Fruit fly (Drosophila melanogaster): Measurements from ENCODE around the gene CG4880.
A peak's percentile ranks its signal among the peaks of the same experiment; 100 is the strongest.

The CG4880 gene

DNA sequence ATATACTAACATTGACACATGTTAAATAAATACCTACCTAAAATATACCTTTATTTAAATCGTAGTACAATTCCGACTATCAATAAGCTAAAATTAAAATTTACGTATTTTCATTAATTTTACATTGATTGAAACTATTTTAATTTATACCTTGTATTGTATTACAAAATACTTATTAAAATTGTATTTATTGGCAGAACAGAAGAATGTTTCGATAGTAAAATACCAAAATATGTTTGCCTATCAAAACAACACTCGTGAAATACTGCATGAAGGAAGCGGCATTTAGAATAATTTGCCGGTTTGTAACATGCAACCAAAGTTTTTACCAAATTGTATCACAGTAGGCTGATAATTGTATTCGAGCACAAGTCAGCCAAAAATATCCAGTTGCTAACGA lies at the start of gene CG4880, which contains the start of gene DENR:
Gene CG4880 (plus strand): TSS at position 268 of the 400 bp plus-strand sequence.
Gene DENR (minus strand): TSS at position 10 of the 400 bp plus-strand sequence.
- TF ChIP-seq lz (GFP tag; optimal IDR thresholded peaks at IDR 0.05) = no peak
- TF ChIP-seq Eip78C (GFP tag) = peak; percentile 41

DNA sequence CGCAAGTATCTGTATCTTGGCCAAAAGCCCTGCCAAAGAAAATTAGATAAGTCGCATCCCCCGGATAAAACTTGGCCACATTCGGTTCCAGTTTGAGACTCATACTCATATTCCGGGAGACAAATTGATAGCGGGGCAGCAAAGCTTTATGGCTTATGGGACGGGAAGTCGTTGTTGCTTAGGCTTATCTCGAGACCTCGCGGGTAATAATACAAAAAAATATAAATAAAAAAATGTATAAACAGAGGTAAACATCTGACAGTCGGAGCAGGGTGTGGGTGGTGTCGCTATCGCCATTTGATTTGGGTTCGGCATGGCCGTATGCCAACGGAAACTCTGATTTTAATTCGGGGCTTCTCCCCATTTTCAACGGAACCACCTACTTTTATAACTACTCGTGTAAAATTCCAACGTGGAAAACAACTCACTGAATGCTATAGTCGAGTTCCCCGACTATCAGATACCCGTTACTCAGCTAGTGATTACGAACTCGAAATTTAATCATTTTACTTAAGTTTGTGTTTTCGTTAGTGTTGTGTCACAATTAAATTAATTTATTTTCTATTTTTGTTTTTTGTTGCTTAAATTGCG lies 48.9 kb upstream of the CG4880 start:
- TF ChIP-seq Eip93F (GFP tag; optimal IDR thresholded peaks at IDR 0.05) = peak; percentile 11
- TF ChIP-seq fkh (GFP tag; optimal IDR thresholded peaks at IDR 0.05) = peak; percentile 31
- TF ChIP-seq fd85E (GFP tag; optimal IDR thresholded peaks at IDR 0.05) = no peak
- no peak for TF ChIP-seq eg (GFP tag; IDR thresholded peaks at IDR 0.05)
- TF ChIP-seq CG3032 (tag; optimal IDR thresholded peaks at IDR 0.05) = no peak

DNA sequence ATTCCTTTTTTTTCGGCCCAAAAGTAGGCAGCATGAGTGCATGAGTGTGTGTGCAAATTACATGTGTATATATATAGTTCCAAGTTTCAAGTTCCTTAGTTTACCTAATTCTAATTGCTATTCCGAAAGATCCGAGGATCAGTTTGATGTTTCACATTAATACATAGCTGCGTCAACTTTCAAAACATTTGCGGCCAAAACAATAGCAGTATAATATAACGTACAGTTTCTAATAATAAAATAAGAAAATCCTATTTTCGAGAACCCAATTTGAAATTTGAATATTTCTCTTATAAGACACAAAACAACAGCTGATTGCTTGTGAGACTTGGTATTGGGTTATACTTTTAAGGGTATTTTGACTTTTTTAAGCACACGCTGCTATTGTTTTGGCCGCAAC lies 47.6 kb upstream of the CG4880 start:
- peak; percentile 7 for TF ChIP-seq CG6276 (GFP tag; optimal IDR thresholded peaks at IDR 0.05)
- TF ChIP-seq CG8119 (GFP tag; IDR thresholded peaks at IDR 0.05) = 0 out of 3 replicates have a peak, but pooled peaks have one; percentile 17
- peak; percentile 45; the same call in 1 of the 3 replicates for TF ChIP-seq eg (GFP tag; IDR thresholded peaks at IDR 0.05)
- no peak for TF ChIP-seq Blimp-1 (GFP tag; optimal IDR thresholded peaks at IDR 0.05)
- peak; percentile 11 for TF ChIP-seq Eip78C (GFP tag)
- 0 out of 3 replicates have a peak, but pooled peaks have one; percentile 13 for TF ChIP-seq CG6163 (GFP tag; IDR thresholded peaks at IDR 0.05)
- no peak for TF ChIP-seq CG16779 (tag; optimal IDR thresholded peaks at IDR 0.05)

DNA sequence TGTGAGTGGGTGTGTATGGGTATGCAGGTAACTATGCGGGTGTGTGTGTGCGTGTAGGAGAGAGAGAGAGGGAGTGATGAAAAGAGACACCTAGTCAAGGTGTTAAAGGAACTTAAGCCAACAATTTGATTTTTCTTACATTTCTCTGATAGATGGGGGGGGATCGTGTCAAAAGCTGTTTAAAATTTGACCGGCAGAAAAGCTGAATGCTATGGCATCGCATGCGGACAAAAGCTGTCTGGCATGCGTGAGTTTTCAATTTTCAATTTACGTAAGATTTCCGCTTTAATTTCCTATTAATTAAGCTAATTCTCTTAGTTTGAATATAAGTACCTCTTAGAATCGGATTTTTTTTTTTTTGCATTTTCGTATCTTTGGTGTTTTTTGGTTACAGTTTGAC lies 46.7 kb upstream of the CG4880 start:
- TF ChIP-seq Hr38 (GFP tag; optimal IDR thresholded peaks at IDR 0.05) (no peak), CG9139 (GFP tag; optimal IDR thresholded peaks at IDR 0.05) (no peak), Ets96B (tag; optimal IDR thresholded peaks at IDR 0.05) (no peak), cyc (GFP tag; optimal IDR thresholded peaks at IDR 0.05) (no peak), Lpt (GFP tag; optimal IDR thresholded peaks at IDR 0.05) (no peak), Eip78C (GFP tag) (no peak), acj6 (GFP tag; optimal IDR thresholded peaks at IDR 0.05) (no peak), Sox14 (GFP tag; optimal IDR thresholded peaks at IDR 0.05) (no peak), lz (GFP tag; optimal IDR thresholded peaks at IDR 0.05) (no peak), Hr39 (GFP tag; optimal IDR thresholded peaks at IDR 0.05) (no peak), Met (GFP tag; optimal IDR thresholded peaks at IDR 0.05) (no peak), achi (GFP tag; optimal IDR thresholded peaks at IDR 0.05) (no peak), CG6854 (GFP tag; optimal IDR thresholded peaks at IDR 0.05) (no peak)

DNA sequence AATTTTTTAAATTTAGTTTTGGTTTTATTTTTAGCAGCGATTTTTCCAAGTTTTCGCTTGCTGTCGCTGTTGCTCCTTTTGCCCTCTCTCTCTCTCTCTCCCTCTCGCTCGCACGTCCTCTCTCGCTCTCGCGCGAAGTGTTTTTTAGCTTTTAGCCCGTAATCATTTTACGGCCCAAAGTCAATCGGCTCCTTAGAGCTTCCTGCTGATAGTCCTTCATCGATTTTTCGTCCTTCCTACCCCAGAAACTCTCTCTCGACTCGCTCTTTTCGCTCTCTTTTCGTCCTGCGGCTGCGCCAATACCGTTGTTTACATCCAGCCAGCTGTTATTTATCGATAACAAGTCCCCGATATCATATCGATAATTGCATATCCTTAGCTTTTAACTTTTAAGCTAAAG lies 42.3 kb upstream of the CG4880 start, which contains the start of gene RSG7:
Gene RSG7 (minus strand): TSS at position 139 of the 400 bp plus-strand sequence.
- TF ChIP-seq CG3032 (tag; optimal IDR thresholded peaks at IDR 0.05) = no peak
- TF ChIP-seq net (GFP tag; optimal IDR thresholded peaks at IDR 0.05) = no peak
- no peak for TF ChIP-seq svp (GFP tag)
- no peak for TF ChIP-seq CG6808 (GFP tag; optimal IDR thresholded peaks at IDR 0.05)
- no peak for TF ChIP-seq Eip75B (GFP tag; optimal IDR thresholded peaks at IDR 0.05)
- no peak for TF ChIP-seq Sox14 (GFP tag; optimal IDR thresholded peaks at IDR 0.05)
- no peak for TF ChIP-seq vri (GFP tag; optimal IDR thresholded peaks at IDR 0.05)
- TF ChIP-seq CG11762 (GFP tag; optimal IDR thresholded peaks at IDR 0.05; ENCODE audit: insufficient read depth) = no peak
- TF ChIP-seq eg (GFP tag; IDR thresholded peaks at IDR 0.05) = no peak
- no peak for TF ChIP-seq CG8319 (GFP tag; optimal IDR thresholded peaks at IDR 0.05)
- TF ChIP-seq Blimp-1 (GFP tag; optimal IDR thresholded peaks at IDR 0.05) = no peak
- TF ChIP-seq Eip78C (GFP tag) = no peak
- no peak for TF ChIP-seq CG9139 (GFP tag; optimal IDR thresholded peaks at IDR 0.05)
- no peak for TF ChIP-seq Gug (GFP tag; IDR thresholded peaks at IDR 0.05)
- TF ChIP-seq CG10669 (GFP tag; optimal IDR thresholded peaks at IDR 0.05) = no peak
- no peak for TF ChIP-seq topi (GFP tag; optimal IDR thresholded peaks at IDR 0.05)

Measured in whole organism, prepupa.